Fruit fly (Drosophila melanogaster) whole organism, prepupa: ENCODE measurements around the gene CG34426.

Source experiments
- Blimp-1 ChIP-seq: fragments of 200-800 bp; sonication (Bioruptor generic); optimal IDR thresholded peaks from 3 replicates; lab custom pipeline; 2017; ENCODE audit warnings: missing biosample characterization, missing genetic modification characterization, mild to moderate bottlenecking, moderate library complexity, missing genetic modification reagents
- CG11902 ChIP-seq: fragments of 200-800 bp; sonication (Bioruptor generic); optimal IDR thresholded peaks from 3 replicates; lab custom pipeline; 2016; ENCODE audit warnings: missing biosample characterization, missing genetic modification characterization
- CG16779 ChIP-seq: fragments of 200-800 bp; sonication (Bioruptor generic); optimal IDR thresholded peaks from 3 replicates; lab custom pipeline; 2017; ENCODE audit warnings: missing biosample characterization, mild to moderate bottlenecking, missing genetic modification characterization
- CG6163 ChIP-seq: fragments of 200-800 bp; sonication (Bioruptor generic); IDR thresholded peaks from 3 replicates; pipeline ENCODE4 v1.3.6; 2022; ENCODE audit warnings: missing biosample characterization, missing genetic modification characterization
- CG9139 ChIP-seq: fragments of 200-800 bp; sonication (Bioruptor generic); optimal IDR thresholded peaks from 3 replicates; lab custom pipeline; 2017; ENCODE audit warnings: missing biosample characterization, mild to moderate bottlenecking, missing genetic modification characterization
- Lpt ChIP-seq: fragments of 200-800 bp; sonication (Bioruptor generic); optimal IDR thresholded peaks from 3 replicates; lab custom pipeline; 2016; ENCODE audit warnings: missing biosample characterization, missing genetic modification characterization
- OdsH ChIP-seq: fragments of 200-800 bp; sonication (Bioruptor generic); optimal IDR thresholded peaks from 3 replicates; lab custom pipeline; 2016; ENCODE audit warnings: missing biosample characterization, missing genetic modification characterization
- acj6 ChIP-seq: fragments of 200-800 bp; sonication (Bioruptor generic); optimal IDR thresholded peaks from 3 replicates; lab custom pipeline; 2016; ENCODE audit warnings: missing biosample characterization, missing genetic modification characterization
- cyc ChIP-seq: fragments of 200-800 bp; sonication (Bioruptor generic); optimal IDR thresholded peaks from 3 replicates; lab custom pipeline; 2016; ENCODE audit warnings: missing biosample characterization, missing genetic modification characterization
- fd85E ChIP-seq: fragments of 200-800 bp; sonication (Bioruptor generic); optimal IDR thresholded peaks from 3 replicates; lab custom pipeline; 2016; ENCODE audit warnings: missing biosample characterization, missing genetic modification characterization

dm6 chr3L:8753592-8753991 is 48.7 kb upstream of the CG34426 start, which contains the start of gene Fhos:
- TF ChIP-seq Blimp-1 (GFP tag; lab: Kevin White, UChicago) (no peak), acj6 (GFP tag; lab: Kevin White, UChicago) (no peak), CG9139 (no peak), CG11902 (GFP tag; lab: Kevin White, UChicago) (no peak), fd85E (GFP tag; lab: Kevin White, UChicago) (no peak), cyc (GFP tag; lab: Kevin White, UChicago) (no peak), Lpt (GFP tag; lab: Kevin White, UChicago) (no peak), CG6163 (GFP tag; lab: Robert Waterston, UW) (0 out of 3 replicates have a peak, but pooled peaks have one; percentile 9), CG16779 (tag; lab: Kevin White, UChicago) (peak; percentile 13), OdsH (GFP tag; lab: Kevin White, UChicago) (no peak)
